Worm (Caenorhabditis elegans) whole organism, late embryonic: ENCODE measurements around the gene str-141.
A peak's percentile ranks its signal among the peaks of the same experiment; 100 is the strongest.

Experiments used
- K02D7.2 ChIP-seq: sonication (generic microtip); optimal IDR thresholded peaks from 2 replicates; lab custom pipeline; 2017; ENCODE audit warnings: mild to moderate bottlenecking, missing genetic modification characterization, missing compliant biosample characterization
- K09A11.1 ChIP-seq: sonication (generic microtip); optimal IDR thresholded peaks from 2 replicates; lab custom pipeline; 2017; ENCODE audit warnings: antibody characterized with exemption, mild to moderate bottlenecking, missing genetic modification characterization, missing compliant biosample characterization; ENCODE audit not compliant: insufficient read depth
- T23F11.4 ChIP-seq: fragments of 200-800 bp; sonication (Bioruptor generic); optimal IDR thresholded peaks from 2 replicates; lab custom pipeline; 2018; ENCODE audit warnings: mild to moderate bottlenecking, missing genetic modification characterization, missing compliant biosample characterization
- Y22D7AL.16 ChIP-seq: sonication (generic microtip); optimal IDR thresholded peaks from 2 replicates; lab custom pipeline; 2016; ENCODE audit warnings: missing genetic modification characterization, missing compliant biosample characterization
- ahr-1 ChIP-seq: sonication (generic microtip); optimal IDR thresholded peaks from 2 replicates; lab custom pipeline; 2016; ENCODE audit warnings: missing genetic modification characterization, missing compliant biosample characterization
- ama-1 ChIP-seq: fragments of 150-350 bp; optimal IDR thresholded peaks from 2 replicates; lab custom pipeline; 2014
- ceh-19 ChIP-seq: fragments of 200-800 bp; sonication (Bioruptor generic); optimal IDR thresholded peaks from 2 replicates; lab custom pipeline; 2018; ENCODE audit warnings: mild to moderate bottlenecking, missing genetic modification characterization, missing compliant biosample characterization
- ceh-2 ChIP-seq: sonication (generic microtip); optimal IDR thresholded peaks from 2 replicates; lab custom pipeline; 2016; ENCODE audit warnings: missing genotype, missing genetic modification characterization, missing compliant biosample characterization
- ceh-24 ChIP-seq: sonication (generic microtip); optimal IDR thresholded peaks from 2 replicates; lab custom pipeline; 2016; ENCODE audit warnings: mild to moderate bottlenecking, missing genetic modification characterization, missing compliant biosample characterization
- ceh-30 ChIP-seq: fragments of 150-350 bp; optimal IDR thresholded peaks from 2 replicates; lab custom pipeline; 2014; ENCODE audit warnings: missing biosample characterization, missing genetic modification characterization
- ceh-31 ChIP-seq: sonication (generic microtip); optimal IDR thresholded peaks from 2 replicates; lab custom pipeline; 2016; ENCODE audit warnings: missing genetic modification characterization, missing compliant biosample characterization
- ceh-45 ChIP-seq: fragments of 200-800 bp; sonication (Bioruptor generic); IDR thresholded peaks from 2 replicates; pipeline ENCODE4 v1.3.6; 2022; ENCODE audit warnings: missing genetic modification reagents, missing genetic modification characterization, missing compliant biosample characterization
- ceh-48 ChIP-seq: sonication (generic microtip); optimal IDR thresholded peaks from 2 replicates; lab custom pipeline; 2016; ENCODE audit warnings: missing genetic modification characterization, inconsistent platforms, missing compliant biosample characterization
- ceh-9 ChIP-seq: sonication (generic microtip); optimal IDR thresholded peaks from 2 replicates; lab custom pipeline; 2016; ENCODE audit warnings: mild to moderate bottlenecking, missing genetic modification characterization, inconsistent platforms, missing compliant biosample characterization
- dve-1 ChIP-seq: sonication (generic microtip); optimal IDR thresholded peaks from 2 replicates; lab custom pipeline; 2017; ENCODE audit warnings: antibody characterized with exemption, mild to moderate bottlenecking, missing genetic modification characterization, missing compliant biosample characterization
- elt-4 ChIP-seq: sonication (generic microtip); optimal IDR thresholded peaks from 2 replicates; lab custom pipeline; 2016; ENCODE audit warnings: missing genetic modification characterization, missing compliant biosample characterization
- eyg-1 ChIP-seq: sonication (generic microtip); optimal IDR thresholded peaks from 2 replicates; lab custom pipeline; 2016; ENCODE audit warnings: missing genotype, missing genetic modification characterization, missing compliant biosample characterization
- gmeb-2 ChIP-seq: sonication (generic microtip); optimal IDR thresholded peaks from 2 replicates; lab custom pipeline; 2016; ENCODE audit warnings: missing genetic modification characterization, inconsistent platforms, missing compliant biosample characterization
- hlh-13 ChIP-seq: fragments of 200-800 bp; sonication (Bioruptor generic); optimal IDR thresholded peaks from 2 replicates; lab custom pipeline; 2018; ENCODE audit warnings: mild to moderate bottlenecking, missing genetic modification characterization, missing compliant biosample characterization
- hlh-15 ChIP-seq: sonication (generic microtip); optimal IDR thresholded peaks from 2 replicates; lab custom pipeline; 2016; ENCODE audit warnings: missing genetic modification characterization, missing compliant biosample characterization
- hlh-30 ChIP-seq: sonication (generic microtip); optimal IDR thresholded peaks from 2 replicates; lab custom pipeline; 2017; ENCODE audit warnings: antibody characterized with exemption, missing genetic modification characterization, missing compliant biosample characterization; ENCODE audit not compliant: insufficient read depth
- hlh-6 ChIP-seq: sonication (generic microtip); optimal IDR thresholded peaks from 2 replicates; lab custom pipeline; 2016; ENCODE audit warnings: missing genotype, missing genetic modification characterization, missing compliant biosample characterization
- hlh-8 ChIP-seq: sonication (generic microtip); optimal IDR thresholded peaks from 2 replicates; lab custom pipeline; 2016; ENCODE audit warnings: missing genotype, missing genetic modification characterization, missing compliant biosample characterization
- lim-6 ChIP-seq: sonication (generic microtip); optimal IDR thresholded peaks from 2 replicates; lab custom pipeline; 2016; ENCODE audit warnings: missing genetic modification characterization, missing compliant biosample characterization
- madf-2 ChIP-seq: sonication (generic microtip); optimal IDR thresholded peaks from 2 replicates; lab custom pipeline; 2017; ENCODE audit warnings: missing genetic modification characterization, missing compliant biosample characterization
- mec-3 ChIP-seq: sonication (generic microtip); optimal IDR thresholded peaks from 2 replicates; lab custom pipeline; 2016; ENCODE audit warnings: borderline replicate concordance, missing genetic modification characterization, missing compliant biosample characterization
- nhr-11 ChIP-seq: fragments of 150-350 bp; optimal IDR thresholded peaks from 2 replicates; lab custom pipeline; 2014; ENCODE audit warnings: missing biosample characterization, missing genetic modification characterization
- npax-4 ChIP-seq: sonication (generic microtip); optimal IDR thresholded peaks from 2 replicates; lab custom pipeline; 2016; ENCODE audit warnings: missing genetic modification characterization, missing compliant biosample characterization
- odd-2 ChIP-seq: sonication (generic microtip); optimal IDR thresholded peaks from 2 replicates; lab custom pipeline; 2017; ENCODE audit warnings: antibody characterized with exemption, mild to moderate bottlenecking, missing genetic modification characterization, missing compliant biosample characterization
- pat-9 ChIP-seq: fragments of 200-800 bp; sonication (Bioruptor generic); optimal IDR thresholded peaks from 2 replicates; lab custom pipeline; 2018; ENCODE audit warnings: mild to moderate bottlenecking, missing genetic modification characterization, moderate library complexity, missing compliant biosample characterization
- pax-1 ChIP-seq: fragments of 150-350 bp; optimal IDR thresholded peaks from 2 replicates; lab custom pipeline; 2014; ENCODE audit warnings: missing biosample characterization, missing genetic modification characterization
- pha-2 ChIP-seq: sonication (generic microtip); optimal IDR thresholded peaks from 2 replicates; lab custom pipeline; 2017; ENCODE audit warnings: mild to moderate bottlenecking, missing genetic modification characterization, missing compliant biosample characterization
- pha-4 ChIP-seq: fragments of 150-350 bp; optimal IDR thresholded peaks from 2 replicates; lab custom pipeline; 2018; ENCODE audit warnings: missing biosample characterization, missing genetic modification reagents, missing genetic modification characterization
- pqm-1 ChIP-seq: sonication (generic microtip); optimal IDR thresholded peaks from 2 replicates; lab custom pipeline; 2016; ENCODE audit warnings: missing genetic modification characterization, missing compliant biosample characterization
- ref-2 ChIP-seq: sonication (generic microtip); optimal IDR thresholded peaks from 2 replicates; lab custom pipeline; 2016; ENCODE audit warnings: missing genetic modification characterization, missing compliant biosample characterization
- rnt-1 ChIP-seq: sonication (generic microtip); optimal IDR thresholded peaks from 2 replicates; lab custom pipeline; 2016; ENCODE audit warnings: missing genetic modification characterization, missing compliant biosample characterization
- syd-9 ChIP-seq: sonication (generic microtip); optimal IDR thresholded peaks from 2 replicates; lab custom pipeline; 2016; ENCODE audit warnings: mild to moderate bottlenecking, missing genetic modification characterization, moderate library complexity, missing compliant biosample characterization
- tbx-7 ChIP-seq: sonication (generic microtip); optimal IDR thresholded peaks from 2 replicates; lab custom pipeline; 2016; ENCODE audit warnings: missing genotype, missing genetic modification characterization, missing compliant biosample characterization
- unc-42 ChIP-seq: sonication (generic microtip); optimal IDR thresholded peaks from 2 replicates; lab custom pipeline; 2016; ENCODE audit warnings: missing genotype, missing genetic modification characterization, missing compliant biosample characterization
- unc-55 ChIP-seq: sonication (generic microtip); optimal IDR thresholded peaks from 2 replicates; lab custom pipeline; 2017; ENCODE audit warnings: missing biosample characterization, missing genetic modification reagents, missing genetic modification characterization
- ztf-16 ChIP-seq: sonication (generic microtip); optimal IDR thresholded peaks from 2 replicates; lab custom pipeline; 2017; ENCODE audit warnings: missing genetic modification characterization, missing compliant biosample characterization

str-141 gene

DNA sequence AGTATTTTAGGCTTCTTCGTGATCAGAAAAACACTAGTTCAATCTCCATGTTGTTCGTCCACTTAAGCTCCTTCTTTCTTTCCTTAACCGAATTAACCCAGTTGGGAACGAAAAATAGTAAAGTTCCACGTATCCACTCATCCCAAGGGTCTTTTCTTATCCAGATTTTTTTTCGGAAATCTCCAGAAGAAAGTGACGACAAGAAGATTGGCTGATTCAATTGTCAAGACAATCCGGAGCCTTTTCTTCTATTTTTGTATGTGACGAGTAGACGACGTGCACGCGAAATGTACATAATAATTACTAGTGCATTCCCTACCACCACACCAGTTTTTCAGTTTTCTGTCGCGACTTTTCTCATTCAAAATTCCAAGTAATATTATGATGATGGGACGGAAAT lies 27.6 kb upstream of the str-141 start:
- TF ChIP-seq eyg-1: no peak
- TF ChIP-seq unc-42 (tag; lab: Kevin White, UChicago): peak; percentile 36
- TF ChIP-seq, all 69 proteins: peak for 1

- no peak for TF ChIP-seq elt-4
- no peak for TF ChIP-seq ceh-9 (tag; lab: Kevin White, UChicago)
- no peak for TF ChIP-seq lim-6
- no peak for TF ChIP-seq pat-9 (tag; lab: Kevin White, UChicago)
- no peak for TF ChIP-seq nhr-11 (tag; lab: Kevin White, UChicago)
- TF ChIP-seq rnt-1 (tag; lab: Kevin White, UChicago): no peak
- no peak for TF ChIP-seq Y22D7AL.16 (tag; lab: Kevin White, UChicago)
- TF ChIP-seq dve-1: no peak
- TF ChIP-seq pha-2 (tag; lab: Kevin White, UChicago): no peak
- TF ChIP-seq ceh-31 (tag; lab: Kevin White, UChicago): no peak
- no peak for TF ChIP-seq pha-4 (tag; lab: Kevin White, UChicago)
- TF ChIP-seq hlh-15 (tag; lab: Kevin White, UChicago): no peak
- no peak for TF ChIP-seq unc-55 (GFP tag; lab: Kevin White, UChicago)
- TF ChIP-seq ztf-16: no peak
- no peak for TF ChIP-seq pqm-1
- TF ChIP-seq hlh-6 (tag; lab: Kevin White, UChicago): no peak
- TF ChIP-seq tbx-7 (tag; lab: Kevin White, UChicago): no peak
These were observed 23.3 kb upstream of the str-141 start, which contains the start of gene grl-7 for ce11 chrV:11346912-11347311. grl-7 (minus strand) TSS chrV:11347012.

DNA sequence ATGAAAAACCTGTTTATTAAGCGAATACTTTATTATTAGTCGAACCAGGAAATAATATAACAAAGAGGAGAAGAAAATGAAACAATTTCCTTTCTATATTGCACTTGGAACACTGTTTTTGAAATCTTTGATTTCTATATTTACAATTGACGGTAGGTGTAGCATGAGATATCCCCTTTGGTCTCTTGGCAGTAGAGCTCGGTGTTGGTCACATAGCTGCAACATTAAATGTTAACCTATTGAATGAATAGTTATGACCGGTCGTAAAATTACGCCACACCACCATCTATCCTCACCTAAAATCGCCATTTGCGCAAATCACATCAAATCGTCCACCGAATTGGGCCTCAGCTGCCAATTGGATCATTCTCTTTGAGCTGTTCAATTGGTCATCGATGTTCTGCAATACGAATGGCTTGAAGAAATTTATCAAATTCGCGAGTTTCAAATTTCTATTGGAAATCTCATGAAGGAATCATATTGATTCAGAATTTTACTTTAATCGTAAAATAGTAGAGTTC lies 21.3 kb upstream of the str-141 start:
- no peak for TF ChIP-seq pax-1 (tag; lab: Kevin White, UChicago)
- no peak for TF ChIP-seq lim-6
- no peak for TF ChIP-seq ceh-45 (GFP tag; lab: Robert Waterston, UW)
- TF ChIP-seq hlh-8 (tag; lab: Kevin White, UChicago): no peak
- TF ChIP-seq gmeb-2 (tag; lab: Kevin White, UChicago): peak; percentile 24
- peak; percentile 75 for TF ChIP-seq ama-1

DNA sequence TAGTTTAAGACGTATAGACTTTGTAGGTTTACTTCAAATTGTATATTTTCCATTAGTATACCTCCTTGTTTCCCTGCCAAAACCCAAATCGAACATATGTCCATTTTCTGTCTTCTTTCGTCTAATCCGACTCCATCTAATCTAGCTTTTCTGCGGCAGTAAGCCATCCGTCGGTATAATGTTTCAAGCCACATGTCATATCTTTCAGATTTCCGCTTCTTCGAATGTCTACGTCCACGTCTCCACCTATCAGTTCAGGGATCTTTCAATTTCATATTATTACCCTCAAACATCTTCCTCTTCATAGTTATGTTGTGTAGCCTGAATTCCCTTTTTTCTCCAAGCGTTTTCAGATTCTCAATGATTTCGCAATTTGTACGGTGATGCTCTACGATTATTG lies 20.5 kb upstream of the str-141 start:
- TF ChIP-seq ama-1 (peak; percentile 3), ahr-1 (tag; lab: Kevin White, UChicago) (no peak), ceh-30 (tag; lab: Kevin White, UChicago) (no peak), K09A11.1 (tag; lab: Kevin White, UChicago) (no peak)

ce11 chrV:11341913-11342312 lies 18.3 kb upstream of the str-141 start, which contains the start of gene T02E9.5:
T02E9.5 (plus strand) TSS chrV:11342233.
- TF ChIP-seq mec-3 (tag; lab: Kevin White, UChicago): no peak
- no peak for TF ChIP-seq ceh-2 (tag; lab: Kevin White, UChicago)
- TF ChIP-seq ceh-9 (tag; lab: Kevin White, UChicago): no peak
- peak; percentile 91 for TF ChIP-seq unc-42 (tag; lab: Kevin White, UChicago)
- TF ChIP-seq, all 69 proteins: peak for 1

DNA sequence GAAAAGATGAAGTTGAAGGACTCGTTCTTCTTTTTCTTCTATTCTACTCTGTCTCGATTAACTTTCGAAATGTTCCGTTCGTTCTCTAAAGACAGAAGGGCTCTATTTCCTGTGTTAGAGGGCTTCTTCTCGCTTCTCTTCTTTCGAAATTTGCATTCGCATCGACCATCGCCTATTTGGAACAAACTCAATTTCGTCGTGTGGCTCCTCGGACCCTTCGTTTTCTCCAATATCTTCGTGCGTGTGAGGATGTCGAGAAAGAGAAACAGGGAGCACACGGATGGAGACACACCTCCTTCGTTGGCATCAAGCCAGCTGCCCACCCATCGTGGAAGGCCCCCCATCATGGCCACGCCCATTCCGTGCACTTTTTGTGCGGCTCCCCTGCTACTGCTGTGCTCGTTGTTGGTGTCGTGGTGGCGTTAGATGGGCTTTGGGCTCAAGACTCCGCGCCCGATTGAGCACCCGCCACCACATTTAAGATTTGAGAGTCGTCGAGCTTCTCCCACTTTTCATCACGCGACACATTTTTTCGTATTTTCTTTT lies 17.6 kb upstream of the str-141 start:
- TF ChIP-seq madf-2 (tag; lab: Kevin White, UChicago) (no peak), eyg-1 (no peak), K02D7.2 (tag; lab: Kevin White, UChicago) (no peak), rnt-1 (tag; lab: Kevin White, UChicago) (no peak), T23F11.4 (GFP tag; lab: Kevin White, UChicago) (no peak), pqm-1 (no peak), npax-4 (tag; lab: Kevin White, UChicago) (no peak), hlh-13 (GFP tag; lab: Kevin White, UChicago) (no peak), nhr-11 (tag; lab: Kevin White, UChicago) (no peak), tbx-7 (tag; lab: Kevin White, UChicago) (no peak), ref-2 (tag; lab: Kevin White, UChicago) (peak; percentile 26), K09A11.1 (tag; lab: Kevin White, UChicago) (no peak), ceh-30 (tag; lab: Kevin White, UChicago) (no peak), odd-2 (no peak), ceh-19 (GFP tag; lab: Kevin White, UChicago) (peak; percentile 24), syd-9 (tag; lab: Kevin White, UChicago) (no peak), ceh-48 (tag; lab: Kevin White, UChicago) (no peak), ceh-24 (tag; lab: Kevin White, UChicago) (no peak), ceh-9 (tag; lab: Kevin White, UChicago) (no peak), hlh-30 (no peak), ztf-16 (no peak), unc-55 (GFP tag; lab: Kevin White, UChicago) (no peak), hlh-15 (tag; lab: Kevin White, UChicago) (no peak)
